Worm (Caenorhabditis elegans): ENCODE results near the gene lec-3.
"Not testable (repeated sequence)": the region's sequence is repeated elsewhere in the genome, so short reads cannot be mapped to it uniquely, and the experiment has no call there.

The lec-3 gene

DNA sequence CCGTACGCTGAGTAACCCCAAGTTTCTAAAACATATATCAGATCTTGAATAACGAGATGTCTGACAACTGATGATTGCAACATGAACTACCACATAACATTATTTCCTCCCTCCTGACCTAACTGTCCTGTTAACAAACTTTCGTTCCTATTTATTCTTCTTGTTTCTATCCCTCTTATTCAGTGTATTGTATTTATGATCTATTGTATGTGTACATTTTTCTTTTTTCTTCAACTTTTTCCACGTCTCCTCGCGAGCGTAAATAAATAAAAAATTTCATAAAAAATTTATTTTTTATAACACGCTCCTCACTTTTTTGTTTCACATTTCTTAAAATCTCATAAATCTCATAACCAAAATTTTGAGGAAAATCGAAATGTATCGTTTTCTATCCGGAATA lies 15.4 kb downstream of the lec-3 start, which contains the start of gene ZK892.4:
Gene ZK892.4, plus strand, starts transcription at position 301 of the 400 bp plus-strand sequence.
- TF ChIP-seq drap-1 (GFP tag; optimal IDR thresholded peaks at IDR 0.05); elt-3 (tag; optimal IDR thresholded peaks at IDR 0.05); cnd-1 (tag; optimal IDR thresholded peaks at IDR 0.05): not testable (repeated sequence)

DNA sequence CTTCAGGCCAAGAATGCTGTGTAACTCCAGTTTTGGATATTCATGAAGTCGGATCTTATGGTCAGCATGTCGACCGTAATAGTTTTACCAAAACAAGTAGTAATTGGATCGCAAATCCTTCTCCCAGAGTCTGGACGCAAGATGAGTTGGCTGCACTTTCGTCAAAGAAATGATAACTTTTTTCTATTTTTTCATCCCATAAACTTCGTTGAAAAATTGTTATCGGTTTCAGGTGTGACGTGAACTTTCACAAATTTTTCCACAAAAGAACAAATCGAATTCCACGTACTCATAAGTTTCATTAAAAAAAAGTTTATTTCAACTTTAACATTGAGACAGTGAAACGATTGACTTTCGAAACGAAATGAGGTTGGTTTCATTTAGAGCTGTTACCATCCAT lies 17.0 kb downstream of the lec-3 start, which contains the start of gene ZK892.5:
Gene ZK892.5, plus strand, starts transcription at position 301 of the 400 bp plus-strand sequence.
- TF ChIP-seq drap-1 (GFP tag; optimal IDR thresholded peaks at IDR 0.05) (no peak), lin-32 (GFP tag; optimal IDR thresholded peaks at IDR 0.05) (no peak), tbx-8 (GFP tag; optimal IDR thresholded peaks at IDR 0.05) (no peak), elt-1 (tag; optimal IDR thresholded peaks at IDR 0.05; ENCODE audit: borderline replicate concordance, insufficient read depth) (no peak)

DNA sequence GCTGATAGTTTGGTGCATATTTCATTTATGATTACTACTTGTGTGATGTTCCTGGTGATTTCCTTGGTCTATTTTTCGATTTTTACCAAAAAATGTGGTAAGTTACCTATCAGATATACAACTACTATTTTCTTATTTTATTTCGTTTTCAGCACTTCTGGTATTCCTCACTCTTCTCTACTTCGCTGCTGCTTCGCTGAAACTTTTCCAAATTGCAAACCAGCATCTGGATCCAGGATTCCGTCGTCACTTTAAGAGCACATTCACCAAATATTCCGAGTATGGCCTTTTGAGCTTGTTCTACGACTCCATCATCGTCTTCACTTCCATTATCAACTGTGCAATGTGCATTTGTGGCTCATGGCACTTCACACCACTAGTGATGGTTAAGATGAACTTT lies 17.6 kb downstream of the lec-3 start:
- TF ChIP-seq mep-1 (tag; optimal IDR thresholded peaks at IDR 0.05) (no peak), sem-2 (GFP tag; optimal IDR thresholded peaks at IDR 0.05) (no peak), nhr-2 (tag; optimal IDR thresholded peaks at IDR 0.05) (no peak), nhr-237 (tag; optimal IDR thresholded peaks at IDR 0.05) (no peak), unc-39 (tag; optimal IDR thresholded peaks at IDR 0.05) (no peak), unc-120 (tag; optimal IDR thresholded peaks at IDR 0.05; ENCODE audit: poor library complexity, severe bottlenecking) (no peak), lsy-2 (tag; optimal IDR thresholded peaks at IDR 0.05) (no peak), snpc-4 (tag; optimal IDR thresholded peaks at IDR 0.05) (no peak), cnd-1 (tag; optimal IDR thresholded peaks at IDR 0.05) (no peak), nhr-76 (tag; optimal IDR thresholded peaks at IDR 0.05) (no peak), elt-1 (tag; optimal IDR thresholded peaks at IDR 0.05; ENCODE audit: borderline replicate concordance, insufficient read depth) (no peak), elt-3 (tag; optimal IDR thresholded peaks at IDR 0.05) (no peak), nhr-28 (tag; optimal IDR thresholded peaks at IDR 0.05) (no peak), sptf-1 (tag; optimal IDR thresholded peaks at IDR 0.05) (no peak), bed-3 (GFP tag; optimal IDR thresholded peaks at IDR 0.05) (no peak), unc-62 (GFP tag; optimal IDR thresholded peaks at IDR 0.05) (no peak)

DNA sequence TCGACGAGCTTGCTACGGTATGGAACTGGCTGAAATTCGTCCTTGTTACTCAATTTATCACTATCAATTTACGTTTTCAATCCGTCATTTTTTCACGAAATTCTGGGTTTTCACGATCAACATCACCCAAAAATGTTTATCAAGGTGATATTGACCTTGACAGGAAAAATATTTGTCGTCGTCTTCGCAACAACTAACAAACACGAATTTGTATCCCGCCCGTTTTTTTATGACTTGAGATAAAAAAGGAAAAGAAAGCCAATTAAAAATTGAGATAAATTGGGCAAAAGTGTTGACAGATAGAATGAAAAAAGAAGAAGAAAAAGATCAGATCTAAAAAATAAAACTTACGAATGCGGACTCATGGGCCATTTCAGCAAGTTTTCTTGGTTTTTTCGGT lies 20.0 kb downstream of the lec-3 start:
- no peak for TF ChIP-seq unc-120 (tag; optimal IDR thresholded peaks at IDR 0.05; ENCODE audit: poor library complexity, severe bottlenecking)
- TF ChIP-seq mab-5 (tag; optimal IDR thresholded peaks at IDR 0.05), result no peak
- TF ChIP-seq elt-3 (tag; optimal IDR thresholded peaks at IDR 0.05), result no peak
- no peak for TF ChIP-seq ceh-39 (tag; optimal IDR thresholded peaks at IDR 0.05)
- TF ChIP-seq ham-2 (GFP tag; optimal IDR thresholded peaks at IDR 0.05), result no peak
- TF ChIP-seq unc-62 (GFP tag; optimal IDR thresholded peaks at IDR 0.05), result no peak
- TF ChIP-seq blmp-1 (tag; optimal IDR thresholded peaks at IDR 0.05), result no peak
- TF ChIP-seq drap-1 (GFP tag; optimal IDR thresholded peaks at IDR 0.05), result no peak
- TF ChIP-seq flh-1 (GFP tag; optimal IDR thresholded peaks at IDR 0.05), result no peak
- TF ChIP-seq pha-4 (tag; optimal IDR thresholded peaks at IDR 0.05), result no peak

- TF ChIP-seq ceh-43 (GFP tag; optimal IDR thresholded peaks at IDR 0.05), result no peak
- no peak for TF ChIP-seq sptf-1 (tag; optimal IDR thresholded peaks at IDR 0.05)
- TF ChIP-seq unc-39 (tag; optimal IDR thresholded peaks at IDR 0.05), result no peak
- no peak for TF ChIP-seq lin-13 (tag; optimal IDR thresholded peaks at IDR 0.05)
- no peak for TF ChIP-seq ces-1 (GFP tag; optimal IDR thresholded peaks at IDR 0.05)
- TF ChIP-seq lsy-2 (tag; optimal IDR thresholded peaks at IDR 0.05), result no peak
- TF ChIP-seq flh-1 (GFP tag; optimal IDR thresholded peaks at IDR 0.05), result no peak
- no peak for TF ChIP-seq mls-2 (tag; optimal IDR thresholded peaks at IDR 0.05)
These were observed 20.8 kb downstream of the lec-3 start for ce11 chrII:10011733-10012132.

- no peak for TF ChIP-seq flh-1 (GFP tag; optimal IDR thresholded peaks at IDR 0.05)
- no peak for TF ChIP-seq drap-1 (GFP tag; optimal IDR thresholded peaks at IDR 0.05)
- no peak for TF ChIP-seq sptf-1 (tag; optimal IDR thresholded peaks at IDR 0.05)
- no peak for TF ChIP-seq zip-8 (tag; optimal IDR thresholded peaks at IDR 0.05)
- TF ChIP-seq elt-1 (tag; optimal IDR thresholded peaks at IDR 0.05; ENCODE audit: borderline replicate concordance, insufficient read depth), result no peak
- TF ChIP-seq elt-3 (tag; optimal IDR thresholded peaks at IDR 0.05), result no peak
- no peak for TF ChIP-seq ztf-11 (tag; optimal IDR thresholded peaks at IDR 0.05)
- no peak for TF ChIP-seq blmp-1 (tag; optimal IDR thresholded peaks at IDR 0.05)
- no peak for TF ChIP-seq tbx-8 (GFP tag; optimal IDR thresholded peaks at IDR 0.05)
- no peak for TF ChIP-seq ham-2 (GFP tag; optimal IDR thresholded peaks at IDR 0.05)
- TF ChIP-seq unc-39 (tag; optimal IDR thresholded peaks at IDR 0.05), result no peak
- TF ChIP-seq mls-2 (tag; optimal IDR thresholded peaks at IDR 0.05), result no peak
- no peak for TF ChIP-seq ceh-83 (GFP tag; optimal IDR thresholded peaks at IDR 0.05)
- no peak for TF ChIP-seq nhr-2 (tag; optimal IDR thresholded peaks at IDR 0.05)
- no peak for TF ChIP-seq unc-62 (GFP tag; optimal IDR thresholded peaks at IDR 0.05)
- TF ChIP-seq nhr-76 (tag; optimal IDR thresholded peaks at IDR 0.05), result no peak
- no peak for TF ChIP-seq hlh-1 (tag; optimal IDR thresholded peaks at IDR 0.05)
- no peak for TF ChIP-seq ceh-43 (GFP tag; optimal IDR thresholded peaks at IDR 0.05)
- TF ChIP-seq nhr-28 (tag; optimal IDR thresholded peaks at IDR 0.05), result no peak
These were observed 21.6 kb downstream of the lec-3 start for ce11 chrII:10012490-10012889.

All from whole organism, mixed stage, embryonic.